Fruit fly (Drosophila melanogaster) whole organism, embryonic: ENCODE results near the gene CG8097.

Source experiments
- Asciz ChIP-seq: fragments of 200-800 bp; sonication (Bioruptor generic); optimal IDR thresholded peaks from 2 replicates; lab custom pipeline; 2017; ENCODE audit warnings: missing biosample characterization, mild to moderate bottlenecking, missing genetic modification characterization, missing genetic modification reagents
- Atf-2 ChIP-seq: fragments of 200-800 bp; sonication (Bioruptor generic); optimal IDR thresholded peaks from 2 replicates; lab custom pipeline; 2016; ENCODE audit warnings: missing biosample characterization, missing genetic modification characterization
- Bgb ChIP-seq: fragments of 200-800 bp; sonication (Bioruptor generic); IDR thresholded peaks from 2 replicates; pipeline ENCODE4 v1.3.6; 2022; ENCODE audit warnings: missing biosample characterization, missing genetic modification characterization; ENCODE audit not compliant: partially characterized antibody
- CG10274 ChIP-seq: fragments of 200-800 bp; sonication (Bioruptor generic); optimal IDR thresholded peaks from 3 replicates; lab custom pipeline; 2017; ENCODE audit warnings: missing biosample characterization, mild to moderate bottlenecking, missing genetic modification characterization
- CG11456 ChIP-seq: fragments of 200-800 bp; sonication (Bioruptor generic); IDR thresholded peaks from 3 replicates; pipeline ENCODE4 v1.3.6; 2022; ENCODE audit warnings: missing biosample characterization, missing genetic modification characterization
- CG11560 ChIP-seq: fragments of 200-800 bp; sonication (Bioruptor generic); IDR thresholded peaks from 3 replicates; pipeline ENCODE4 v1.3.6; 2022; ENCODE audit warnings: missing biosample characterization, missing genetic modification characterization
- CG12104 ChIP-seq: fragments of 200-800 bp; sonication (Bioruptor generic); optimal IDR thresholded peaks from 3 replicates; lab custom pipeline; 2016; ENCODE audit warnings: missing biosample characterization, missing genetic modification characterization
- CG12155 ChIP-seq: fragments of 200-800 bp; sonication (Bioruptor generic); optimal IDR thresholded peaks from 3 replicates; lab custom pipeline; 2016; ENCODE audit warnings: missing biosample characterization, missing genetic modification characterization
- CG12391 ChIP-seq: fragments of 200-800 bp; sonication (Bioruptor generic); optimal IDR thresholded peaks from 3 replicates; lab custom pipeline; 2018; ENCODE audit warnings: missing biosample characterization, mild to moderate bottlenecking, missing genetic modification characterization, moderate library complexity
- CG12659 ChIP-seq: fragments of 200-800 bp; sonication (Bioruptor generic); optimal IDR thresholded peaks from 3 replicates; lab custom pipeline; 2017; ENCODE audit warnings: mild to moderate bottlenecking, missing biosample characterization, missing genetic modification reagents, missing genetic modification characterization
- CG12942 ChIP-seq: fragments of 200-800 bp; sonication (Bioruptor generic); optimal IDR thresholded peaks from 3 replicates; lab custom pipeline; 2016; ENCODE audit warnings: missing biosample characterization, missing genetic modification characterization
- CG17612 ChIP-seq: fragments of 200-800 bp; sonication (Bioruptor generic); IDR thresholded peaks from 2 replicates; pipeline ENCODE4 v1.3.6; 2022; ENCODE audit warnings: missing biosample characterization, missing genetic modification characterization
- CG17802 ChIP-seq: fragments of 200-800 bp; sonication (Bioruptor generic); optimal IDR thresholded peaks from 2 replicates; lab custom pipeline; 2018; ENCODE audit warnings: missing biosample characterization, mild to moderate bottlenecking, missing genetic modification characterization, moderate library complexity
- CG18619 ChIP-seq: fragments of 200-800 bp; sonication (Bioruptor generic); optimal IDR thresholded peaks from 3 replicates; lab custom pipeline; 2017; ENCODE audit warnings: missing biosample characterization, mild to moderate bottlenecking, missing genetic modification characterization
- CG31224 ChIP-seq: fragments of 200-800 bp; sonication (Bioruptor generic); IDR thresholded peaks from 2 replicates; pipeline ENCODE4 v1.3.6; 2022; ENCODE audit warnings: missing biosample characterization, missing genetic modification characterization
- CG31388 ChIP-seq: fragments of 200-800 bp; sonication (Bioruptor generic); optimal IDR thresholded peaks from 2 replicates; lab custom pipeline; 2016; ENCODE audit warnings: missing biosample characterization, missing genetic modification characterization
- CG33557 ChIP-seq: fragments of 200-800 bp; sonication (Bioruptor generic); optimal IDR thresholded peaks from 2 replicates; lab custom pipeline; 2019; ENCODE audit warnings: missing biosample characterization, mild to moderate bottlenecking, missing genetic modification characterization, moderate library complexity
- CG4404 ChIP-seq: fragments of 200-800 bp; sonication (Bioruptor generic); IDR thresholded peaks from 2 replicates; pipeline ENCODE4 v1.3.6; 2022; ENCODE audit warnings: missing biosample characterization, missing genetic modification characterization
- CG5245 ChIP-seq: fragments of 200-800 bp; sonication (Bioruptor generic); optimal IDR thresholded peaks from 3 replicates; lab custom pipeline; 2016; ENCODE audit warnings: missing biosample characterization, missing genetic modification characterization
- CG6765 ChIP-seq: fragments of 200-800 bp; sonication (Bioruptor generic); optimal IDR thresholded peaks from 3 replicates; lab custom pipeline; 2017; ENCODE audit warnings: missing biosample characterization, mild to moderate bottlenecking, missing genetic modification characterization
- CG7745 ChIP-seq: fragments of 200-800 bp; sonication (Bioruptor generic); optimal IDR thresholded peaks from 2 replicates; lab custom pipeline; 2018; ENCODE audit warnings: missing biosample characterization, mild to moderate bottlenecking, missing genetic modification characterization, moderate library complexity
- CG8359 ChIP-seq: fragments of 200-800 bp; sonication (Bioruptor generic); optimal IDR thresholded peaks from 2 replicates; lab custom pipeline; 2017; ENCODE audit warnings: missing biosample characterization, mild to moderate bottlenecking, missing genetic modification characterization, borderline replicate concordance
- CG8765 ChIP-seq: fragments of 200-800 bp; sonication (Bioruptor generic); IDR thresholded peaks from 2 replicates; pipeline ENCODE4 v1.3.6; 2022; ENCODE audit warnings: missing biosample characterization, missing genetic modification characterization
- CG9215 ChIP-seq: fragments of 200-800 bp; sonication (Bioruptor generic); IDR thresholded peaks from 2 replicates; pipeline ENCODE4 v1.3.6; 2022; ENCODE audit warnings: missing biosample characterization, missing genetic modification characterization
- D19A ChIP-seq: fragments of 200-800 bp; optimal IDR thresholded peaks from 3 replicates; lab custom pipeline; 2019; ENCODE audit warnings: missing biosample characterization, mild to moderate bottlenecking, missing genetic modification characterization, moderate library complexity
- Dll ChIP-seq: fragments of 200-800 bp; sonication (Bioruptor generic); IDR thresholded peaks from 4 replicates; pipeline ENCODE4 v1.3.6; 2022; ENCODE audit warnings: missing biosample characterization, missing genetic modification characterization; ENCODE audit not compliant: partially characterized antibody
- Fer3 ChIP-seq: fragments of 200-800 bp; sonication (Bioruptor generic); optimal IDR thresholded peaks from 2 replicates; lab custom pipeline; 2018; ENCODE audit warnings: missing biosample characterization, mild to moderate bottlenecking, missing genetic modification characterization, moderate library complexity
- Gug ChIP-seq: fragments of 200-800 bp; sonication (Bioruptor generic); IDR thresholded peaks from 4 replicates; pipeline ENCODE4 v1.3.6; 2022; ENCODE audit warnings: missing biosample characterization, missing genetic modification characterization
- HLH54F ChIP-seq: fragments of 200-800 bp; sonication (Bioruptor generic); optimal IDR thresholded peaks from 3 replicates; lab custom pipeline; 2016; ENCODE audit warnings: missing biosample characterization, missing genetic modification characterization
- Max ChIP-seq: fragments of 200-800 bp; sonication (Bioruptor generic); optimal IDR thresholded peaks from 2 replicates; lab custom pipeline; 2016; ENCODE audit warnings: missing biosample characterization, mild to moderate bottlenecking, missing genetic modification characterization
- Oaz ChIP-seq: fragments of 200-800 bp; sonication (Bioruptor generic); IDR thresholded peaks from 2 replicates; pipeline ENCODE4 v1.3.6; 2022; ENCODE audit warnings: missing biosample characterization, missing genetic modification characterization
- Rfx ChIP-seq: fragments of 200-800 bp; sonication (Bioruptor generic); IDR thresholded peaks from 2 replicates; pipeline ENCODE4 v1.3.6; 2022; ENCODE audit warnings: missing biosample characterization, missing genetic modification characterization
- Six4 ChIP-seq: fragments of 200-800 bp; sonication (Bioruptor generic); optimal IDR thresholded peaks from 2 replicates; lab custom pipeline; 2016; ENCODE audit warnings: missing biosample characterization, missing genetic modification characterization
- abd-A ChIP-seq: fragments of 200-800 bp; sonication (Bioruptor generic); optimal IDR thresholded peaks from 3 replicates; lab custom pipeline; 2019; ENCODE audit warnings: missing biosample characterization, mild to moderate bottlenecking, missing genetic modification characterization, moderate library complexity
- bsh ChIP-seq, 2 experiments: fragments of 200-800 bp; sonication (Bioruptor generic); optimal IDR thresholded peaks; 2 replicates each; lab custom pipeline; 2017 to 2018; ENCODE audit warnings: mild to moderate bottlenecking in 2 of 2, missing biosample characterization in 2 of 2, missing genetic modification characterization in 2 of 2, moderate library complexity in 1 of 2
- cas ChIP-seq: fragments of 200-800 bp; sonication (Bioruptor generic); IDR thresholded peaks from 2 replicates; pipeline ENCODE4 v1.3.6; 2022; ENCODE audit warnings: missing biosample characterization, missing genetic modification characterization
- cwo ChIP-seq: fragments of 200-800 bp; sonication (Bioruptor generic); optimal IDR thresholded peaks from 3 replicates; lab custom pipeline; 2017; ENCODE audit warnings: missing biosample characterization, missing genetic modification characterization, mild to moderate bottlenecking, moderate library complexity, missing genetic modification reagents
- dati ChIP-seq: fragments of 200-800 bp; sonication (Bioruptor generic); IDR thresholded peaks from 2 replicates; pipeline ENCODE4 v1.3.6; 2022; ENCODE audit warnings: missing biosample characterization, missing genetic modification characterization
- dimm ChIP-seq: fragments of 200-800 bp; sonication (Bioruptor generic); IDR thresholded peaks from 2 replicates; pipeline ENCODE4 v1.3.6; 2022; ENCODE audit warnings: missing biosample characterization, missing genetic modification characterization
- dmrt11E ChIP-seq: fragments of 200-800 bp; sonication (Bioruptor generic); optimal IDR thresholded peaks from 3 replicates; lab custom pipeline; 2018; ENCODE audit warnings: missing biosample characterization, mild to moderate bottlenecking, missing genetic modification characterization, moderate library complexity
- fd64A ChIP-seq: fragments of 200-800 bp; sonication (Bioruptor generic); optimal IDR thresholded peaks from 3 replicates; lab custom pipeline; 2018; ENCODE audit warnings: missing biosample characterization, mild to moderate bottlenecking, missing genetic modification characterization
- grau ChIP-seq: fragments of 200-800 bp; optimal IDR thresholded peaks from 3 replicates; lab custom pipeline; 2019; ENCODE audit warnings: missing biosample characterization, mild to moderate bottlenecking, missing genetic modification characterization, moderate library complexity
- h ChIP-seq: fragments of >200 bp; optimal IDR thresholded peaks from 2 replicates; lab custom pipeline; 2017
- hth ChIP-seq: fragments of >200 bp; optimal IDR thresholded peaks from 2 replicates; lab custom pipeline; 2017; ENCODE audit warnings: inconsistent platforms
- lola ChIP-seq, 3 experiments: fragments of >200 bp in 2 of 3; fragments of 200-800 bp in 1 of 3; sonication (Bioruptor generic) in 1 of 3; optimal IDR thresholded peaks; 2 replicates each; lab custom pipeline; 2017 to 2019; ENCODE audit warnings: missing biosample characterization in 3 of 3, missing genetic modification characterization in 3 of 3, mild to moderate bottlenecking in 1 of 3, moderate library complexity in 1 of 3
- pnt ChIP-seq: fragments of 200-800 bp; sonication (Bioruptor generic); optimal IDR thresholded peaks from 3 replicates; lab custom pipeline; 2016; ENCODE audit warnings: missing biosample characterization, missing genetic modification characterization
- salm ChIP-seq: fragments of 200-800 bp; sonication (Bioruptor generic); optimal IDR thresholded peaks from 2 replicates; lab custom pipeline; 2018; ENCODE audit warnings: missing biosample characterization, mild to moderate bottlenecking, missing genetic modification characterization
- slou ChIP-seq: fragments of 200-800 bp; sonication (Bioruptor generic); optimal IDR thresholded peaks from 3 replicates; lab custom pipeline; 2016; ENCODE audit warnings: missing biosample characterization, missing genetic modification characterization
- sob ChIP-seq: fragments of 200-800 bp; sonication (Bioruptor generic); IDR thresholded peaks from 2 replicates; pipeline ENCODE4 v1.3.6; 2022; ENCODE audit warnings: missing biosample characterization, missing genetic modification characterization
- toy ChIP-seq: fragments of 200-800 bp; sonication (Bioruptor generic); IDR thresholded peaks from 2 replicates; pipeline ENCODE4 v1.3.6; 2022; ENCODE audit warnings: missing biosample characterization, missing genetic modification characterization
- tup ChIP-seq: fragments of 200-800 bp; sonication (Bioruptor generic); optimal IDR thresholded peaks from 2 replicates; lab custom pipeline; 2016; ENCODE audit warnings: missing biosample characterization, mild to moderate bottlenecking, missing genetic modification characterization, moderate library complexity
- vfl ChIP-seq: fragments of 200-800 bp; sonication (Bioruptor generic); optimal IDR thresholded peaks from 2 replicates; lab custom pipeline; 2016; ENCODE audit warnings: missing biosample characterization, missing genetic modification characterization

Gene CG8097

dm6 chrX:15582853-15583252, at the start of gene CG8097, which contains the start of gene CG9215 (continued):
- TF ChIP-seq Gug (no peak), pnt (GFP tag; lab: Kevin White, UChicago) (no peak), CG12155 (GFP tag; lab: Kevin White, UChicago) (peak; percentile 30), CG12391 (tag; lab: Kevin White, UChicago) (peak; percentile 48), Atf-2 (GFP tag; lab: Kevin White, UChicago) (no peak), CG9215 (GFP tag; lab: Robert Waterston, UW) (peak; percentile 74), fd64A (GFP tag; lab: Kevin White, UChicago) (no peak), CG12104 (peak; percentile 2), CG8359 (no peak), CG12659 (GFP tag; lab: Kevin White, UChicago) (peak; percentile 57), CG33557 (GFP tag; lab: Kevin White, UChicago) (peak; percentile 42), CG17802 (tag; lab: Kevin White, UChicago) (no peak), cas (no peak), grau (tag; lab: Kevin White, UChicago) (peak; percentile 48), abd-A (tag; lab: Kevin White, UChicago) (no peak), Bgb (GFP tag; lab: Robert Waterston, UW) (peak; percentile 91), Dll (GFP tag; lab: Robert Waterston, UW) (peak; percentile 98), slou (peak; percentile 36), CG31388 (GFP tag; lab: Kevin White, UChicago) (no peak), CG17612 (no peak), CG8765 (GFP tag; lab: Robert Waterston, UW) (no peak), Max (GFP tag; lab: Kevin White, UChicago) (peak; percentile 53), CG10274 (GFP tag; lab: Kevin White, UChicago) (no peak), dati (GFP tag; lab: Robert Waterston, UW) (no peak), lola (GFP tag; optimal IDR thresholded peaks at IDR 0.05; lab: Kevin White, UChicago) (peak in 1 of 3 experiments; percentile 34), Fer3 (tag; lab: Kevin White, UChicago) (no peak), bsh (GFP tag; optimal IDR thresholded peaks at IDR 0.05; lab: Kevin White, UChicago) (no peak), HLH54F (GFP tag; lab: Kevin White, UChicago) (peak; percentile 59), Asciz (GFP tag; lab: Kevin White, UChicago) (no peak), CG7745 (tag; lab: Kevin White, UChicago) (no peak), sob (GFP tag; lab: Robert Waterston, UW) (no peak; the same call in 1 of the 2 replicates), vfl (GFP tag; lab: Kevin White, UChicago) (peak; percentile 43), tup (no peak), Rfx (GFP tag; lab: Robert Waterston, UW) (peak; percentile 45; the same call in 1 of the 2 replicates), CG12942 (no peak), dmrt11E (tag; lab: Kevin White, UChicago) (peak; percentile 22), Six4 (no peak), CG6765 (no peak), Oaz (GFP tag; lab: Robert Waterston, UW) (no peak), CG18619 (GFP tag; lab: Kevin White, UChicago) (no peak), CG31224 (GFP tag; lab: Robert Waterston, UW) (no peak), h (lab: Kevin White, UChicago) (no peak), CG4404 (GFP tag; lab: Robert Waterston, UW) (no peak), dimm (GFP tag; lab: Robert Waterston, UW) (no peak), salm (tag; lab: Kevin White, UChicago) (no peak), cwo (GFP tag; lab: Kevin White, UChicago) (no peak), CG11560 (no peak), CG11456 (no peak), D19A (tag; lab: Kevin White, UChicago) (no peak), CG5245 (GFP tag; lab: Kevin White, UChicago) (no peak), hth (lab: Kevin White, UChicago) (no peak), toy (GFP tag; lab: Robert Waterston, UW) (no peak)
